Worm (Caenorhabditis elegans) whole organism, L2 larva: ENCODE measurements around the gene C54D10.3.

ENCODE experiments used
- F13H6.1 ChIP-seq: sonication (generic microtip); optimal IDR thresholded peaks from 2 replicates; lab custom pipeline; 2016; ENCODE audit warnings: missing genetic modification characterization, missing compliant biosample characterization
- R02D3.7 ChIP-seq: fragments of 150-350 bp; optimal IDR thresholded peaks from 2 replicates; lab custom pipeline; 2014; ENCODE audit warnings: missing biosample characterization, missing genetic modification characterization
- Y55F3AM.14 ChIP-seq: fragments of 200-800 bp; sonication (Bioruptor generic); optimal IDR thresholded peaks from 2 replicates; lab custom pipeline; 2018; ENCODE audit warnings: mild to moderate bottlenecking, missing genetic modification characterization, missing compliant biosample characterization
- ZK546.5 ChIP-seq: sonication (generic microtip); optimal IDR thresholded peaks from 2 replicates; lab custom pipeline; 2017; ENCODE audit warnings: missing biosample characterization, missing genetic modification characterization
- aly-2 ChIP-seq: fragments of 150-350 bp; optimal IDR thresholded peaks from 2 replicates; lab custom pipeline; 2014; ENCODE audit warnings: missing biosample characterization, missing genetic modification characterization
- ama-1 ChIP-seq: fragments of 150-350 bp; optimal IDR thresholded peaks from 2 replicates; lab custom pipeline; 2018; ENCODE audit warnings: inconsistent platforms
- ceh-16 ChIP-seq: fragments of 150-350 bp; optimal IDR thresholded peaks from 2 replicates; lab custom pipeline; 2014; ENCODE audit warnings: missing biosample characterization, missing genetic modification characterization
- crh-2 ChIP-seq: sonication (generic microtip); optimal IDR thresholded peaks from 2 replicates; lab custom pipeline; 2017; ENCODE audit warnings: missing biosample characterization, missing genetic modification characterization
- dmd-4 ChIP-seq: sonication (generic microtip); optimal IDR thresholded peaks from 2 replicates; lab custom pipeline; 2017; ENCODE audit warnings: missing biosample characterization, missing genetic modification characterization
- egl-27 ChIP-seq: sonication (generic microtip); optimal IDR thresholded peaks from 3 replicates; lab custom pipeline; 2017; ENCODE audit warnings: missing biosample characterization, missing genetic modification reagents, missing genetic modification characterization
- fos-1 ChIP-seq: fragments of 150-350 bp; optimal IDR thresholded peaks from 2 replicates; lab custom pipeline; 2014; ENCODE audit warnings: missing biosample characterization, missing genetic modification characterization
- gmeb-1 ChIP-seq: fragments of 150-350 bp; optimal IDR thresholded peaks from 2 replicates; lab custom pipeline; 2014; ENCODE audit warnings: missing biosample characterization, missing genetic modification characterization
- lin-11 ChIP-seq: fragments of 150-350 bp; sonication (generic microtip); optimal IDR thresholded peaks from 2 replicates; lab custom pipeline; 2014; ENCODE audit warnings: missing biosample characterization, missing genetic modification characterization, inconsistent platforms, mixed read lengths
- lin-39 ChIP-seq: fragments of 150-350 bp; optimal IDR thresholded peaks from 2 replicates; lab custom pipeline; 2014; ENCODE audit warnings: missing biosample characterization, missing genetic modification reagents, missing genetic modification characterization
- lsy-2 ChIP-seq, 2 experiments: fragments of 150-350 bp in 1 of 2; sonication (generic microtip) in 1 of 2; optimal IDR thresholded peaks; 2 replicates each; lab custom pipeline; 2014 to 2017; ENCODE audit warnings: missing biosample characterization in 2 of 2, missing genetic modification characterization in 2 of 2
- mab-5 ChIP-seq: fragments of 150-350 bp; optimal IDR thresholded peaks from 2 replicates; lab custom pipeline; 2014; ENCODE audit warnings: missing biosample characterization, missing genetic modification characterization
- mbf-1 ChIP-seq: sonication (generic microtip); optimal IDR thresholded peaks from 2 replicates; lab custom pipeline; 2017; ENCODE audit warnings: missing biosample characterization, missing genetic modification characterization
- nhr-11 ChIP-seq: fragments of 150-350 bp; optimal IDR thresholded peaks from 2 replicates; lab custom pipeline; 2014; ENCODE audit warnings: missing biosample characterization, missing genetic modification characterization
- nhr-12 ChIP-seq: fragments of 150-350 bp; optimal IDR thresholded peaks from 2 replicates; lab custom pipeline; 2014; ENCODE audit warnings: missing biosample characterization, missing genetic modification characterization
- nhr-21 ChIP-seq: fragments of 150-350 bp; optimal IDR thresholded peaks from 2 replicates; lab custom pipeline; 2014; ENCODE audit warnings: missing biosample characterization, missing genetic modification characterization
- nhr-25 ChIP-seq: fragments of 150-350 bp; sonication (generic microtip); optimal IDR thresholded peaks from 3 replicates; lab custom pipeline; 2014; ENCODE audit warnings: missing biosample characterization, missing genetic modification characterization
- nhr-6 ChIP-seq: fragments of 150-350 bp; optimal IDR thresholded peaks from 2 replicates; lab custom pipeline; 2014; ENCODE audit warnings: missing biosample characterization, missing genetic modification characterization
- nhr-77 ChIP-seq: fragments of 150-350 bp; optimal IDR thresholded peaks from 2 replicates; lab custom pipeline; 2014; ENCODE audit warnings: missing biosample characterization, missing genetic modification characterization
- peb-1 ChIP-seq: fragments of 150-350 bp; optimal IDR thresholded peaks from 2 replicates; lab custom pipeline; 2014; ENCODE audit warnings: missing biosample characterization, missing genetic modification characterization
- skn-1 ChIP-seq: sonication (generic microtip); optimal IDR thresholded peaks from 2 replicates; lab custom pipeline; 2017; ENCODE audit warnings: missing biosample characterization, missing genetic modification characterization
- sma-3 ChIP-seq: sonication (generic microtip); optimal IDR thresholded peaks from 2 replicates; lab custom pipeline; 2016; ENCODE audit warnings: missing genetic modification reagents, missing genetic modification characterization, missing compliant biosample characterization
- snpc-4 ChIP-seq: fragments of 150-350 bp; optimal IDR thresholded peaks from 2 replicates; lab custom pipeline; 2014; ENCODE audit warnings: missing biosample characterization, missing genetic modification characterization
- unc-39 ChIP-seq: fragments of 150-350 bp; optimal IDR thresholded peaks from 2 replicates; lab custom pipeline; 2014; ENCODE audit warnings: missing biosample characterization, missing genetic modification characterization
- unc-62 ChIP-seq: fragments of 150-350 bp; optimal IDR thresholded peaks from 2 replicates; lab custom pipeline; 2014; ENCODE audit warnings: missing biosample characterization, missing genetic modification reagents, missing genetic modification characterization
- zag-1 ChIP-seq: fragments of 150-350 bp; optimal IDR thresholded peaks from 2 replicates; lab custom pipeline; 2014; ENCODE audit warnings: missing biosample characterization, missing genetic modification characterization
- ztf-1 ChIP-seq: fragments of 200-800 bp; sonication (Bioruptor generic); conservative IDR thresholded peaks from 2 replicates; pipeline ENCODE4 v1.3.6; 2022; ENCODE audit warnings: missing genetic modification characterization, missing compliant biosample characterization

Gene C54D10.3

ce11 chrV:12432111-12432510, 13.7 kb downstream of the C54D10.3 start, which contains the start of gene C54D10.13:
Gene C54D10.13, minus strand, starts transcription at chrV:12432289.
- TF ChIP-seq snpc-4 (tag; lab: Kevin White, UChicago) (no peak), fos-1 (tag; lab: Kevin White, UChicago) (peak; percentile 67)

ce11 chrV:12433105-12433504, 14.7 kb downstream of the C54D10.3 start:
- TF ChIP-seq snpc-4 (tag; lab: Kevin White, UChicago) = no peak
- TF ChIP-seq ztf-1 (GFP tag; lab: Robert Waterston, UW) = no peak
- TF ChIP-seq nhr-21 (tag; lab: Kevin White, UChicago) = no peak
- no peak for TF ChIP-seq nhr-12 (tag; lab: Kevin White, UChicago)
- TF ChIP-seq lsy-2 (tag; optimal IDR thresholded peaks at IDR 0.05; lab: Kevin White, UChicago) = no peak

ce11 chrV:12433717-12434116, 15.3 kb downstream of the C54D10.3 start, which contains the start of gene srh-25:
Gene srh-25, minus strand, starts transcription at chrV:12433817.
- no peak for TF ChIP-seq skn-1 (tag; lab: Kevin White, UChicago)
- TF ChIP-seq zag-1 = no peak
- TF ChIP-seq nhr-6 (tag; lab: Kevin White, UChicago) = no peak
- TF ChIP-seq nhr-11 (tag; lab: Kevin White, UChicago) = no peak
- TF ChIP-seq dmd-4 (tag; lab: Kevin White, UChicago) = no peak
- TF ChIP-seq lin-39 (tag; lab: Kevin White, UChicago) = no peak

- no peak for TF ChIP-seq mab-5 (tag; lab: Kevin White, UChicago)
- TF ChIP-seq ama-1 (lab: Kevin White, UChicago) = no peak
- TF ChIP-seq mbf-1 = no peak
Observed at ce11 chrV:12441420-12441819, 23.0 kb downstream of the C54D10.3 start, which contains the start of gene pals-37. Gene pals-37, minus strand, starts transcription at chrV:12441520.

- TF ChIP-seq fos-1 (tag; lab: Kevin White, UChicago) (peak; percentile 21), gmeb-1 (no peak)
Observed at ce11 chrV:12443754-12444153, 25.4 kb downstream of the C54D10.3 start, which contains the start of gene pals-39. Gene pals-39, minus strand, starts transcription at chrV:12443854.

- TF ChIP-seq unc-39 (tag; lab: Kevin White, UChicago) = no peak
- no peak for TF ChIP-seq R02D3.7 (tag; lab: Kevin White, UChicago)
- TF ChIP-seq lin-11 (tag; lab: Kevin White, UChicago) = no peak
- TF ChIP-seq dmd-4 (tag; lab: Kevin White, UChicago) = no peak
- TF ChIP-seq sma-3 (GFP tag; lab: Kevin White, UChicago) = no peak
- TF ChIP-seq nhr-6 (tag; lab: Kevin White, UChicago) = no peak
- TF ChIP-seq ceh-16 (tag; lab: Kevin White, UChicago) = no peak
- TF ChIP-seq lin-39 (tag; lab: Kevin White, UChicago) = no peak
- TF ChIP-seq egl-27 (tag; lab: Kevin White, UChicago) = no peak
- TF ChIP-seq zag-1 = no peak
- TF ChIP-seq ZK546.5 = no peak
- TF ChIP-seq unc-62 (GFP tag; lab: Kevin White, UChicago) = no peak
- TF ChIP-seq F13H6.1 (tag; lab: Kevin White, UChicago) = no peak
- TF ChIP-seq peb-1 (tag; lab: Kevin White, UChicago) = no peak
- TF ChIP-seq Y55F3AM.14 = no peak
- TF ChIP-seq nhr-77 (tag; lab: Kevin White, UChicago) = no peak
- no peak for TF ChIP-seq aly-2 (tag; lab: Kevin White, UChicago)
- TF ChIP-seq nhr-12 (tag; lab: Kevin White, UChicago) = no peak
- no peak for TF ChIP-seq nhr-11 (tag; lab: Kevin White, UChicago)
Observed at ce11 chrV:12446895-12447294, 28.5 kb downstream of the C54D10.3 start, which contains the start of the genes pals-38 and C54D10.9. Gene pals-38, minus strand, starts transcription at chrV:12446995. Gene C54D10.9, plus strand, starts transcription at chrV:12447153.

- TF ChIP-seq nhr-25 (tag; lab: Kevin White, UChicago) (peak; percentile 41), crh-2 (tag; lab: Kevin White, UChicago) (no peak)
Observed at ce11 chrV:12449902-12450301, 31.5 kb downstream of the C54D10.3 start, which contains the start of gene C54D10.10. Gene C54D10.10, minus strand, starts transcription at chrV:12450002.
